Fruit fly (Drosophila melanogaster) Kc167 (cell line): ENCODE results near the gene CG14086.

ENCODE experiments used
- Myc ChIP-seq: fragments of >200 bp; optimal IDR thresholded peaks from 2 replicates; lab custom pipeline; 2017; ENCODE audit warnings: missing external identifiers
- Sin3A ChIP-seq: fragments of >200 bp; optimal IDR thresholded peaks from 2 replicates; lab custom pipeline; 2018; ENCODE audit warnings: missing external identifiers
- h ChIP-seq: fragments of >200 bp; optimal IDR thresholded peaks from 3 replicates; lab custom pipeline; 2018; ENCODE audit warnings: missing external identifiers
- insv ChIP-seq: fragments of >200 bp; optimal IDR thresholded peaks from 3 replicates; lab custom pipeline; 2018; ENCODE audit warnings: missing external identifiers
- psq ChIP-seq: fragments of >200 bp; optimal IDR thresholded peaks from 2 replicates; lab custom pipeline; 2017; ENCODE audit warnings: missing external identifiers
- ttk ChIP-seq: sonication (Bioruptor generic); optimal IDR thresholded peaks from 2 replicates; lab custom pipeline; 2017; ENCODE audit warnings: missing external identifiers

CG14086 gene

DNA sequence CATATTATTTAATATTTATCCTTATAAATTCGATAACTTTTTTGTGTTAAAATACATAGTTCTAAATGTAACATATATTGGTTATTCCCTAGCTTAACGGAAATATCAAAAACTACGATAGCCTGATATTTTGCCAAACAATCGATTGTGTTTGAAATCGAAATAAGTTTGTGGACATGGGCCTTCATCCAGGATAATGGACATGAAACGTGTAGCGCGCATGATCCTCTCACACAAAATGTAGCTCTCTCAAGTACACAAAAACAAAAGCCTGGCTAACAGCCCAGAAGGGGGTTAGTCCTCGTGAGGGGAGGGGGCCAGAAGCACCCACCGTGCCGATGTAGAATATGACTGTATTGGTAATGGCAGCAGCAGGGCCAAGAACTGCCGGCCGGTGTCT lies 37.8 kb upstream of the CG14086 start:
- TF ChIP-seq ttk (no peak), Sin3A (lab: Kevin White, UChicago) (no peak), insv (lab: Kevin White, UChicago) (no peak), h (lab: Kevin White, UChicago) (no peak), psq (lab: Kevin White, UChicago) (no peak), Myc (lab: Kevin White, UChicago) (no peak)

DNA sequence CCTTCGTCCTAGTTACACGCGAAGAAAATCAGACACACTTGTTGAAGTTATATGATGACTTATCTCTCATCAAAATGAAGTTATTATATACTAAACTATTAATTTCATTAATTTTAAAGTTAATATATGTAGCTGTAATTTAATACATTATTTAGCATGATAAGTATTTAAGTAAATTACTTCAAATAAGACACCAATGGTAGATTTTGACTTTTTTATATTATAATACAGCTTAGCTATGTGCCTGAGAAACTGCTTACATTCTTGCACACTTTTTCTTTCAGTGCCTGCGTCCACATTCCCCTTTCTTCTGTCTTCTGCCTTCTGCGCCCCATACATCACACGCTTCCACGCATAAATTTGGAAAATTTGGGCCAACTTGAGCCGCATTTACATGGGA lies 23.9 kb upstream of the CG14086 start:
- no peak for TF ChIP-seq psq (lab: Kevin White, UChicago)
- no peak for TF ChIP-seq h (lab: Kevin White, UChicago)
- TF ChIP-seq ttk, result no peak
- no peak for TF ChIP-seq Sin3A (lab: Kevin White, UChicago)

DNA sequence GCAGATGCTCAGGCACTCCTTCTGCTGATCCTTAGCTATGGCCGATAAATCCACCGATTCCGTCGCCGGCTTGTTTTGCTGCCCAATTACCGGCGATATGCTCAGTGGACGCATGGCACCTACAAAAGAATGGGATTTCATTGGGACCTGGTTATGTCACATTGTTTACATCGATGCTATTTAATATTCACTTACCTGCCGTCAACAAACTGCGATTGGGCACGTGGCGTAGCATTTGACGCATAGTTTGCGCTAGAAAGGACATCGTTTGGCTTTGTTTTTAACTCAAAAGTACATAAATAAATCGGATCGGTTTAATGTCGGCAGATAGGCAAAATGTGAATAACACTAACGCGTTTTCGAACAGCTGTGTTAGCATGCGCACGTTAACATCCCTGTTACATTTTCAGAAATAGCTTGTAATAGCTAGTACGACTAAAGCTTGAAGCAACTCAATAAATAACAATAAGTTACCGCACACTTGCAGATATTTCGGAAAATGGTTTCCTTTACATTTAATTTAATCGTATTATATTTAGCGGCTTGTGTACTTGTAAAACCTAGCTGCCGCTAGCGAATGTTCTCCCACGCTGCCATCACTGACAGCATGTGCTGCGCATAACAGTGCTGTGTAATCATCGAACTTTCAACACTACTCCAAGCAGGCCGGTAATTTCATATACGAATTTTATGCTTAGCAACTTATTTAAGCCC lies 20.7 kb upstream of the CG14086 start, which contains the start of the genes mRpL21 and rept:
mRpL21 (minus strand) TSS at position 347 of the 714 bp plus-strand sequence.
rept (plus strand) TSS at position 626 of the 714 bp plus-strand sequence.
- TF ChIP-seq insv (lab: Kevin White, UChicago) (no peak), psq (lab: Kevin White, UChicago) (no peak), h (lab: Kevin White, UChicago) (no peak), Myc (lab: Kevin White, UChicago) (no peak), ttk (no peak), Sin3A (lab: Kevin White, UChicago) (no peak)

DNA sequence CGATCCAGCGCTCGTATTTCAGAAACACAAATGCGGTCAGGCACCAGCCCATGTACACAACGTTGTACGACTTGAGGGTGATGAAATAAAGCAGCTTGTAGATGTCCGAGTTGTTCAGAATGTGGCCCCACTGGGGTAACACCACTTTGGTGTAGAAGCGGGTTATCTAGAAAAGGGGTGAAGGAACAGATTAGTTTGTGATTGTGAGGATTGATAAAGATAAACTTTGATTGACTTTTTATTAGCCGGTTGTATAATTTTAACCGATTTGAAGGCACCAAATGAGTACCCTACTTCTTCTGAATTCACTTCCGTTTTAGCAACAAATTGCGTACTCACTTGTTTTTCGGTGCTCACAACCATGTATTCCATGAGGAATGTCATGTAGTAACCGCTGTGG lies 17.4 kb upstream of the CG14086 start:
- no peak for TF ChIP-seq ttk
- TF ChIP-seq insv (lab: Kevin White, UChicago), result no peak
- TF ChIP-seq h (lab: Kevin White, UChicago), result no peak
- TF ChIP-seq psq (lab: Kevin White, UChicago), result no peak
- no peak for TF ChIP-seq Myc (lab: Kevin White, UChicago)
- TF ChIP-seq Sin3A (lab: Kevin White, UChicago), result no peak

DNA sequence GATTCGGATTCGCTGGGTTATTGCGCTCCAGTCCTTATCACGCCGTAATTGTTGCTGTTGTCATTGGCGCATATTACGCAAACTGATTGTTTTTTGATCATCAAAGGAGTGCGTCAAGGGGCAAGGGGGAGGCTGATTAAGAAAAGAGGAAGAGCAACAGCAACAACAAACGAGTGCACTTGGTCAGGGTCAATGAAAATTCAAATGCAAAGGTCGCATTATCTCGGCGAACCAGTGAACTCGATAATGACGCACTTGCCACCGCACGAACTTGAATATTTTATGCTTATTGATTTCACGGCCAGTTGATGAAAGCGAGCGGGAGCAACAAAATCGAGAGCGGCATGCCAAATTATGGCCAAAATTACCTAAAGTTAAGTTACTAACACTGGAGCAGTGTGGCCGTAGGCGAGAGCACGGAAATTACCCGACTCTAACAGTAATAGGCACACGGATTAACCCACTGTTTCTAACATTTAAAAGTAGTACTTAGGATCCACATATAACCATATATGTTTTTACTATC lies 15.2 kb upstream of the CG14086 start, which contains the start of gene nes:
nes (minus strand) TSS at position 402 of the 526 bp plus-strand sequence.
- TF ChIP-seq Myc (lab: Kevin White, UChicago) (no peak), ttk (no peak), psq (lab: Kevin White, UChicago) (no peak), insv (lab: Kevin White, UChicago) (no peak), h (lab: Kevin White, UChicago) (no peak), Sin3A (lab: Kevin White, UChicago) (no peak)

dm6 chr3L:19261213-19261612 lies 14.4 kb upstream of the CG14086 start, which contains the start of gene Bet1:
Bet1 (plus strand) TSS chr3L:19261394.
- TF ChIP-seq psq (lab: Kevin White, UChicago) (no peak), h (lab: Kevin White, UChicago) (no peak), Myc (lab: Kevin White, UChicago) (no peak), Sin3A (lab: Kevin White, UChicago) (no peak), ttk (no peak), insv (lab: Kevin White, UChicago) (no peak)

- no peak for TF ChIP-seq insv (lab: Kevin White, UChicago)
These were observed 13.9 kb upstream of the CG14086 start for dm6 chr3L:19261720-19262119.

- TF ChIP-seq Myc (lab: Kevin White, UChicago), result no peak
- TF ChIP-seq psq (lab: Kevin White, UChicago), result no peak
- no peak for TF ChIP-seq Sin3A (lab: Kevin White, UChicago)
- no peak for TF ChIP-seq ttk
- TF ChIP-seq insv (lab: Kevin White, UChicago), result no peak
- no peak for TF ChIP-seq h (lab: Kevin White, UChicago)
These were observed 12.0 kb upstream of the CG14086 start, which contains the start of the genes CG42374 and Mettl5 for dm6 chr3L:19263480-19264140. CG42374 (plus strand) TSS chr3L:19263766. Mettl5 (plus strand) TSS chr3L:19263766.

DNA sequence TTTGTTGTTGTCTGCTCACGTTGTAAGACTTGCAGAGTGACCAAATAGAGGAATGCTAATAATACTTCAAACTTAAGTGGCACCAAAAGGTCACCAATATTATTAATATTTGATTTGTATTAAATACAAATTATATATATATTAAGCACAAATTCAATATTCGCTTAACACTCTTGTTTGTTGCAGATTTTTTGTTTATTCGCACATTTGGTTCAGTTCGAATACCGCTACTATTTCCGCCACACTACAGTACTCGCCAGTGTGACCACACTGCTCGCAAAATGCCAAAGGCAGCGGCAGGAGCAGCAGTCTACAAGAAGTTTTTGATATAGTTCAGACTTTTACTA lies 11.5 kb upstream of the CG14086 start, which contains the start of gene Max:
Max (minus strand) TSS at position 44 of the 347 bp plus-strand sequence.
- no peak for TF ChIP-seq Myc (lab: Kevin White, UChicago)
- TF ChIP-seq insv (lab: Kevin White, UChicago), result no peak
- no peak for TF ChIP-seq psq (lab: Kevin White, UChicago)
- no peak for TF ChIP-seq Sin3A (lab: Kevin White, UChicago)
- no peak for TF ChIP-seq ttk
- no peak for TF ChIP-seq h (lab: Kevin White, UChicago)

- TF ChIP-seq insv (lab: Kevin White, UChicago), result no peak
- no peak for TF ChIP-seq Sin3A (lab: Kevin White, UChicago)
- no peak for TF ChIP-seq psq (lab: Kevin White, UChicago)
These were observed 9.8 kb upstream of the CG14086 start, which contains the start of gene CG45081 for dm6 chr3L:19265761-19266160. CG45081 (plus strand) TSS chr3L:19266061.

DNA sequence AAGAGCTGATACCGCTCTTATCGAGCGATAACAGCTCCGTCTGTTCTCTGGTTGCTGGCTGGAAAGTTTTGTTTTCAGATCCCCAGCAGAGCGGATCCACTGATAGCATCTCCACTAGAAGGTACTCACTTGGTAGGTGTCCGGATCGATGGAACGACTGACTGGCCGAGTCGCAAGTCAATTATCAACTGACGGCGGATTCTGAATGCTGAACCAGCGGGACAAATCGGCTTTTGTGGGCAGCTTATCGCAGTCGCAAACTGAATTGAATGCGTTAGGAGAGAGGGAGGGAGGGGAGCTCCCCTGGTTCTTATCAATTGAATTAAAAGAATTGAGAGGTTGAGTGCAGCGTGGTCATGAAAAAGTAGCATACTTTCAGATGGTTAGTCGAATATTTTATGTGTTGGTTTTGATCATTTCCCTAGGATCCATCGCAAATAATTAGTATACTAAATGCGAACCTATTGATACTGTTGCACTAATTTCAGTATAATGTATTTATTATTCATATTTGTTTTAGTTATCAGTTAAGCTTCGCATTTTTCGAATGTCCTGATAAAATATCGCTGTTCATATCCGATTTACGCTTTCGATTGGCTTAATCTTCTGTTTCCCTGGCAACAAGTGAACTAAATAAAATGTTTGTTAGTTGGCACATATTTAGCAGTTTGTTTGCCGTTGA lies 6.7 kb upstream of the CG14086 start, which contains the start of the genes Aldh7A1 and CG14085:
Aldh7A1 (minus strand) TSS at position 194 of the 682 bp plus-strand sequence.
CG14085 (plus strand) TSS at position 632 of the 682 bp plus-strand sequence.
- TF ChIP-seq Myc (lab: Kevin White, UChicago), result no peak
- TF ChIP-seq h (lab: Kevin White, UChicago), result no peak
- TF ChIP-seq insv (lab: Kevin White, UChicago), result no peak
- TF ChIP-seq psq (lab: Kevin White, UChicago), result no peak
- TF ChIP-seq Sin3A (lab: Kevin White, UChicago), result no peak
- TF ChIP-seq ttk, result no peak
